Worm (Caenorhabditis elegans): ENCODE measurements around the gene atx-3.

- TF ChIP-seq aha-1 (tag; optimal IDR thresholded peaks at IDR 0.05) (no peak), fkh-10 (GFP tag; optimal IDR thresholded peaks at IDR 0.05) (no peak), elt-3 (tag; optimal IDR thresholded peaks at IDR 0.05) (peak in 1 of 6 experiments; percentile 58), efl-1 (optimal IDR thresholded peaks at IDR 0.05) (peak; percentile 96 to 97), efl-1 (GFP tag; optimal IDR thresholded peaks at IDR 0.05 in 1 of 2) (peak; percentile 95 to 99), egl-27 (tag; optimal IDR thresholded peaks at IDR 0.05) (no peak), lsy-2 (tag; optimal IDR thresholded peaks at IDR 0.05) (peak; percentile 65 to 82), pag-3 (tag; optimal IDR thresholded peaks at IDR 0.05; ENCODE audit: borderline replicate concordance, insufficient read depth) (no peak), C04F5.9 (tag; optimal IDR thresholded peaks at IDR 0.05) (no peak), ztf-4 (tag; optimal IDR thresholded peaks at IDR 0.05) (no peak), ztf-11 (tag; optimal IDR thresholded peaks at IDR 0.05) (no peak)
Measured at ce11 chrV:15569702-15570430, 7.4 kb downstream of the atx-3 start, which contains the start of gene lsm-5.

Data from whole organism, L1 larva.